Fruit fly (Drosophila melanogaster) whole organism, embryonic: ENCODE data around the gene Fbp2.
A peak's percentile ranks its signal among the peaks of the same experiment; 100 is the strongest.

Experiments
- Abd-B ChIP-seq: fragments of 200-800 bp; sonication (Bioruptor generic); optimal IDR thresholded peaks from 2 replicates; lab custom pipeline; 2018; ENCODE audit warnings: missing biosample characterization, mild to moderate bottlenecking, missing genetic modification characterization, moderate library complexity
- Asciz ChIP-seq: fragments of 200-800 bp; sonication (Bioruptor generic); optimal IDR thresholded peaks from 2 replicates; lab custom pipeline; 2017; ENCODE audit warnings: missing biosample characterization, mild to moderate bottlenecking, missing genetic modification characterization, missing genetic modification reagents
- CG10543 ChIP-seq: fragments of 200-800 bp; sonication (Bioruptor generic); optimal IDR thresholded peaks from 3 replicates; lab custom pipeline; 2017; ENCODE audit warnings: missing biosample characterization, mild to moderate bottlenecking, missing genetic modification characterization, moderate library complexity
- CG10565 ChIP-seq: fragments of 200-800 bp; sonication (Bioruptor generic); optimal IDR thresholded peaks from 3 replicates; lab custom pipeline; 2016; ENCODE audit warnings: missing biosample characterization, mild to moderate bottlenecking, missing genetic modification characterization
- CG12942 ChIP-seq: fragments of 200-800 bp; sonication (Bioruptor generic); optimal IDR thresholded peaks from 3 replicates; lab custom pipeline; 2016; ENCODE audit warnings: missing biosample characterization, missing genetic modification characterization
- CG15269 ChIP-seq: fragments of 200-800 bp; sonication (Bioruptor generic); optimal IDR thresholded peaks from 2 replicates; lab custom pipeline; 2018; ENCODE audit warnings: missing biosample characterization, mild to moderate bottlenecking, missing genetic modification characterization, moderate library complexity
- CG1529 ChIP-seq: fragments of 200-800 bp; sonication (Bioruptor generic); optimal IDR thresholded peaks from 3 replicates; lab custom pipeline; 2018; ENCODE audit warnings: missing biosample characterization, missing genetic modification characterization
- CG17361 ChIP-seq: fragments of 200-800 bp; sonication (Bioruptor generic); IDR thresholded peaks from 3 replicates; pipeline ENCODE4 v1.3.6; 2022; ENCODE audit warnings: missing biosample characterization, missing genetic modification characterization
- CG2116 ChIP-seq: fragments of 200-800 bp; sonication (Bioruptor generic); optimal IDR thresholded peaks from 3 replicates; lab custom pipeline; 2018; ENCODE audit warnings: missing biosample characterization, mild to moderate bottlenecking, missing genetic modification characterization
- CG2120 ChIP-seq: fragments of 200-800 bp; sonication (Bioruptor generic); optimal IDR thresholded peaks from 3 replicates; lab custom pipeline; 2016; ENCODE audit warnings: missing biosample characterization, missing genetic modification characterization
- CG2889 ChIP-seq: fragments of 200-800 bp; sonication (Bioruptor generic); IDR thresholded peaks from 3 replicates; pipeline ENCODE4 v1.3.6; 2022; ENCODE audit warnings: missing biosample characterization, missing genetic modification characterization
- CG30020 ChIP-seq: fragments of 200-800 bp; optimal IDR thresholded peaks from 2 replicates; lab custom pipeline; 2019; ENCODE audit warnings: missing biosample characterization, mild to moderate bottlenecking, missing genetic modification characterization, moderate library complexity
- CG30403 ChIP-seq: fragments of 200-800 bp; sonication (Bioruptor generic); optimal IDR thresholded peaks from 3 replicates; lab custom pipeline; 2016; ENCODE audit warnings: missing biosample characterization, missing genetic modification characterization
- CG32772 ChIP-seq: fragments of 200-800 bp; sonication (Bioruptor generic); IDR thresholded peaks from 2 replicates; pipeline ENCODE4 v1.3.6; 2022; ENCODE audit warnings: missing biosample characterization, missing genetic modification characterization
- CG4820 ChIP-seq: fragments of 200-800 bp; sonication (Bioruptor generic); optimal IDR thresholded peaks from 3 replicates; lab custom pipeline; 2016; ENCODE audit warnings: missing biosample characterization, missing genetic modification characterization
- CG7271 ChIP-seq: fragments of 200-800 bp; sonication (Bioruptor generic); optimal IDR thresholded peaks from 2 replicates; lab custom pipeline; 2018; ENCODE audit warnings: missing biosample characterization, mild to moderate bottlenecking, missing genetic modification characterization, moderate library complexity
- D19B ChIP-seq: fragments of 200-800 bp; sonication (Bioruptor generic); optimal IDR thresholded peaks from 2 replicates; lab custom pipeline; 2017; ENCODE audit warnings: missing biosample characterization, mild to moderate bottlenecking, missing genetic modification characterization
- Hand ChIP-seq: fragments of 200-800 bp; sonication (Bioruptor generic); optimal IDR thresholded peaks from 2 replicates; lab custom pipeline; 2017; ENCODE audit warnings: mild to moderate bottlenecking, missing biosample characterization, missing genetic modification reagents, missing genetic modification characterization
- Hey ChIP-seq: fragments of 200-800 bp; sonication (Bioruptor generic); optimal IDR thresholded peaks from 3 replicates; lab custom pipeline; 2018; ENCODE audit warnings: missing biosample characterization, mild to moderate bottlenecking, missing genetic modification characterization
- Med ChIP-seq: fragments of 200-800 bp; sonication (Bioruptor generic); peaks from one replicate; lab custom pipeline; 2016; ENCODE audit warnings: missing biosample characterization, missing genetic modification characterization, mild to moderate bottlenecking, inconsistent platforms, moderate library complexity
- NC2β ChIP-seq: fragments of 200-800 bp; sonication (Bioruptor generic); optimal IDR thresholded peaks from 2 replicates; lab custom pipeline; 2016; ENCODE audit warnings: missing biosample characterization, missing genetic modification characterization
- Pdp1 ChIP-seq, 2 experiments: fragments of 200-800 bp; sonication (Bioruptor generic); optimal IDR thresholded peaks; 3 replicates each; lab custom pipeline; 2016; ENCODE audit warnings: missing biosample characterization in 2 of 2, missing genetic modification characterization in 2 of 2, mild to moderate bottlenecking in 1 of 2, moderate library complexity in 1 of 2
- Rx ChIP-seq: fragments of 200-800 bp; sonication (Bioruptor generic); IDR thresholded peaks from 2 replicates; pipeline ENCODE4 v1.3.6; 2022; ENCODE audit warnings: missing biosample characterization, missing genetic modification characterization
- Sry-δ ChIP-seq: fragments of 200-800 bp; sonication (Bioruptor generic); optimal IDR thresholded peaks from 2 replicates; lab custom pipeline; 2016; ENCODE audit warnings: missing biosample characterization, missing genetic modification characterization
- Tbp ChIP-seq: fragments of >200 bp; optimal IDR thresholded peaks from 2 replicates; lab custom pipeline; 2018; ENCODE audit warnings: missing biosample characterization, missing genetic modification characterization
- Trl ChIP-seq, 3 experiments: fragments of >200 bp in 2 of 3; fragments of 200-800 bp in 1 of 3; sonication (Bioruptor generic) in 1 of 3; optimal IDR thresholded peaks; 2 replicates in 1 of 3; 3 replicates in 2 of 3; lab custom pipeline; 2016 to 2017; ENCODE audit warnings: missing biosample characterization in 1 of 3, missing genetic modification characterization in 1 of 3
- aop ChIP-seq: fragments of 200-800 bp; sonication (Bioruptor generic); IDR thresholded peaks from 2 replicates; pipeline ENCODE4 v1.3.6; 2022; ENCODE audit warnings: missing biosample characterization, missing genetic modification characterization
- ash1 ChIP-seq: fragments of 200-800 bp; sonication (Bioruptor generic); optimal IDR thresholded peaks from 2 replicates; lab custom pipeline; 2018; ENCODE audit warnings: missing biosample characterization, mild to moderate bottlenecking, missing genetic modification characterization
- chif ChIP-seq, 2 experiments: fragments of 200-800 bp; sonication (Bioruptor generic); optimal IDR thresholded peaks; 3 replicates each; lab custom pipeline; 2016; ENCODE audit warnings: missing biosample characterization in 2 of 2, missing genetic modification characterization in 2 of 2
- chinmo ChIP-seq: fragments of 200-800 bp; sonication (Bioruptor generic); IDR thresholded peaks from 4 replicates; pipeline ENCODE4 v1.3.6; 2022; ENCODE audit warnings: missing biosample characterization, missing genetic modification characterization; ENCODE audit not compliant: partially characterized antibody
- crol ChIP-seq: fragments of 200-800 bp; sonication (Bioruptor generic); IDR thresholded peaks from 2 replicates; pipeline ENCODE4 v1.3.6; 2022; ENCODE audit warnings: missing biosample characterization, missing genetic modification characterization
- dimm ChIP-seq: fragments of 200-800 bp; sonication (Bioruptor generic); IDR thresholded peaks from 2 replicates; pipeline ENCODE4 v1.3.6; 2022; ENCODE audit warnings: missing biosample characterization, missing genetic modification characterization
- dmrt99B ChIP-seq: fragments of 200-800 bp; sonication (Bioruptor generic); optimal IDR thresholded peaks from 2 replicates; lab custom pipeline; 2018; ENCODE audit warnings: missing biosample characterization, mild to moderate bottlenecking, missing genetic modification characterization, moderate library complexity
- esg ChIP-seq: fragments of 200-800 bp; sonication (Bioruptor generic); conservative IDR thresholded peaks from 2 replicates; pipeline ENCODE4 v1.3.6; 2022; ENCODE audit warnings: missing biosample characterization, missing genetic modification characterization
- fd102C ChIP-seq: fragments of 200-800 bp; sonication (Bioruptor generic); optimal IDR thresholded peaks from 2 replicates; lab custom pipeline; 2018; ENCODE audit warnings: missing biosample characterization, mild to moderate bottlenecking, missing genetic modification characterization, moderate library complexity
- fd64A ChIP-seq: fragments of 200-800 bp; sonication (Bioruptor generic); optimal IDR thresholded peaks from 3 replicates; lab custom pipeline; 2018; ENCODE audit warnings: missing biosample characterization, mild to moderate bottlenecking, missing genetic modification characterization
- fru ChIP-seq: fragments of >200 bp; optimal IDR thresholded peaks from 2 replicates; lab custom pipeline; 2017
- ham ChIP-seq: fragments of 200-800 bp; sonication (Bioruptor generic); IDR thresholded peaks from 2 replicates; pipeline ENCODE4 v1.3.6; 2022; ENCODE audit warnings: missing biosample characterization, missing genetic modification characterization
- insv ChIP-seq, 2 experiments: fragments of 200-800 bp; sonication (Bioruptor generic); optimal IDR thresholded peaks; 3 replicates each; lab custom pipeline; 2016 to 2018; ENCODE audit warnings: missing biosample characterization in 2 of 2, missing genetic modification characterization in 2 of 2
- kah ChIP-seq: fragments of 200-800 bp; sonication (Bioruptor generic); optimal IDR thresholded peaks from 2 replicates; lab custom pipeline; 2018; ENCODE audit warnings: missing biosample characterization, mild to moderate bottlenecking, missing genetic modification characterization
- lola ChIP-seq, 3 experiments: fragments of >200 bp in 2 of 3; fragments of 200-800 bp in 1 of 3; sonication (Bioruptor generic) in 1 of 3; optimal IDR thresholded peaks; 2 replicates each; lab custom pipeline; 2017 to 2019; ENCODE audit warnings: missing biosample characterization in 3 of 3, missing genetic modification characterization in 3 of 3, mild to moderate bottlenecking in 1 of 3, moderate library complexity in 1 of 3
- maf-S ChIP-seq: fragments of 200-800 bp; sonication (Bioruptor generic); optimal IDR thresholded peaks from 2 replicates; lab custom pipeline; 2016; ENCODE audit warnings: missing biosample characterization, missing genetic modification characterization
- nerfin-1 ChIP-seq: fragments of 200-800 bp; sonication (Bioruptor generic); optimal IDR thresholded peaks from 3 replicates; lab custom pipeline; 2019; ENCODE audit warnings: missing biosample characterization, mild to moderate bottlenecking, missing genetic modification characterization, moderate library complexity
- pita ChIP-seq: fragments of 200-800 bp; sonication (Bioruptor generic); optimal IDR thresholded peaks from 2 replicates; lab custom pipeline; 2017; ENCODE audit warnings: missing biosample characterization, mild to moderate bottlenecking, missing genetic modification characterization
- prd ChIP-seq, 3 experiments: fragments of >200 bp in 2 of 3; fragments of 200-800 bp in 1 of 3; sonication (Bioruptor generic) in 1 of 3; optimal IDR thresholded peaks in 2 of 3; IDR thresholded peaks in 1 of 3; 2 replicates in 2 of 3; 3 replicates in 1 of 3; pipeline versions ENCODE4 v1.3.6 to Lab custom; 2017 to 2022; ENCODE audit warnings: missing biosample characterization in 1 of 3, missing genetic modification characterization in 1 of 3
- sens-2 ChIP-seq: fragments of 200-800 bp; sonication (Bioruptor generic); IDR thresholded peaks from 2 replicates; pipeline ENCODE4 v1.3.6; 2022; ENCODE audit warnings: missing biosample characterization, missing genetic modification characterization
- tio ChIP-seq: fragments of 200-800 bp; sonication (Bioruptor generic); optimal IDR thresholded peaks from 2 replicates; lab custom pipeline; 2017; ENCODE audit warnings: missing biosample characterization, missing genetic modification characterization, inconsistent platforms
- vfl ChIP-seq: fragments of 200-800 bp; sonication (Bioruptor generic); optimal IDR thresholded peaks from 2 replicates; lab custom pipeline; 2016; ENCODE audit warnings: missing biosample characterization, missing genetic modification characterization

The Fbp2 gene

dm6 chr2L:9448322-9449256 lies 22.0 kb downstream of the Fbp2 start (continued):
- no peak for TF ChIP-seq ash1 (GFP tag; lab: Kevin White, UChicago)
- no peak; the same call in 1 of the 2 replicates for TF ChIP-seq esg (GFP tag; lab: Robert Waterston, UW)
- TF ChIP-seq CG2120 (GFP tag; lab: Kevin White, UChicago): peak; percentile 21
- TF ChIP-seq Pdp1 (GFP tag; optimal IDR thresholded peaks at IDR 0.05; lab: Kevin White, UChicago): peak in 1 of 2 experiments; percentile 60
- no peak for TF ChIP-seq fd64A (GFP tag; lab: Kevin White, UChicago)
- TF ChIP-seq maf-S: peak; percentile 17
- TF ChIP-seq aop (GFP tag; lab: Robert Waterston, UW): no peak
- TF ChIP-seq Rx (GFP tag; lab: Robert Waterston, UW): no peak
- no peak for TF ChIP-seq Tbp (GFP tag; lab: Kevin White, UChicago)
- no peak for TF ChIP-seq CG1529 (GFP tag; lab: Kevin White, UChicago)
- no peak for TF ChIP-seq dimm (GFP tag; lab: Robert Waterston, UW)
- TF ChIP-seq CG32772 (GFP tag; lab: Robert Waterston, UW): no peak
- TF ChIP-seq fd102C (GFP tag; lab: Kevin White, UChicago): no peak
- TF ChIP-seq pita (GFP tag; lab: Kevin White, UChicago): no peak
- no peak for TF ChIP-seq Asciz (GFP tag; lab: Kevin White, UChicago)
- TF ChIP-seq fru (lab: Kevin White, UChicago): no peak
- TF ChIP-seq Hey (tag; lab: Kevin White, UChicago): no peak
- TF ChIP-seq Sry-δ: no peak
- no peak for TF ChIP-seq CG7271 (tag; lab: Kevin White, UChicago)
- peak; percentile 27 for TF ChIP-seq tio (GFP tag; lab: Kevin White, UChicago)
- TF ChIP-seq D19B (GFP tag; lab: Kevin White, UChicago): no peak
- TF ChIP-seq lola (GFP tag; optimal IDR thresholded peaks at IDR 0.05; lab: Kevin White, UChicago): peak in 1 of 3 experiments; percentile 40
- no peak for TF ChIP-seq CG12942 (GFP tag; lab: Kevin White, UChicago)
- no peak for TF ChIP-seq NC2β (GFP tag; lab: Kevin White, UChicago)
- no peak for TF ChIP-seq CG4820 (GFP tag; lab: Kevin White, UChicago)
- peak; percentile 76; the same call in 2 of the 4 replicates for TF ChIP-seq chinmo (GFP tag; lab: Robert Waterston, UW)
- no peak for TF ChIP-seq CG10543 (GFP tag; lab: Kevin White, UChicago)
- TF ChIP-seq kah (GFP tag; lab: Kevin White, UChicago): no peak
- TF ChIP-seq sens-2: peak; percentile 7; the same call in 1 of the 2 replicates
- TF ChIP-seq nerfin-1 (tag; lab: Kevin White, UChicago): peak; percentile 2
- no peak for TF ChIP-seq prd (optimal IDR thresholded peaks at IDR 0.05; lab: Kevin White, UChicago)
- TF ChIP-seq prd (GFP tag; IDR thresholded peaks at IDR 0.05; lab: Robert Waterston, UW): no peak
- no peak for TF ChIP-seq insv (GFP tag; optimal IDR thresholded peaks at IDR 0.05; lab: Kevin White, UChicago)
- TF ChIP-seq vfl (GFP tag; lab: Kevin White, UChicago): no peak
- no peak for TF ChIP-seq CG30020 (tag; lab: Kevin White, UChicago)
- peak; percentile 64 for TF ChIP-seq Med (GFP tag; lab: Kevin White, UChicago)
- peak; percentile 42 for TF ChIP-seq CG30403 (GFP tag; lab: Kevin White, UChicago)
- peak in 1 of 2 experiments; percentile 42 for TF ChIP-seq chif (GFP tag; optimal IDR thresholded peaks at IDR 0.05; lab: Kevin White, UChicago)
- no peak for TF ChIP-seq Hand (GFP tag; lab: Kevin White, UChicago)
- TF ChIP-seq Abd-B (GFP tag; lab: Kevin White, UChicago): no peak
- no peak for TF ChIP-seq CG10565
- no peak for TF ChIP-seq dmrt99B (tag; lab: Kevin White, UChicago)
- no peak for TF ChIP-seq CG2889 (GFP tag; lab: Robert Waterston, UW)
- TF ChIP-seq CG2116 (GFP tag; lab: Kevin White, UChicago): no peak
- TF ChIP-seq CG17361: no peak
- TF ChIP-seq Trl (optimal IDR thresholded peaks at IDR 0.05; lab: Kevin White, UChicago): peak; percentile 87 to 92
- no peak for TF ChIP-seq Trl (GFP tag; optimal IDR thresholded peaks at IDR 0.05; lab: Kevin White, UChicago)
- no peak for TF ChIP-seq crol (GFP tag; lab: Robert Waterston, UW)
- no peak for TF ChIP-seq ham (GFP tag; lab: Robert Waterston, UW)
- no peak for TF ChIP-seq CG15269
